Worm (Caenorhabditis elegans) whole organism, midembryonic: ENCODE results near the gene prdx-2.

Experiments
- cog-1 ChIP-seq: sonication (generic microtip); optimal IDR thresholded peaks from 2 replicates; lab custom pipeline; 2016; ENCODE audit warnings: missing genetic modification characterization, missing compliant biosample characterization
- flt-1 ChIP-seq: fragments of 200-800 bp; sonication (Bioruptor generic); IDR thresholded peaks from 2 replicates; pipeline ENCODE4 v1.3.6; 2022; ENCODE audit warnings: missing genetic modification characterization, missing compliant biosample characterization
- klf-2 ChIP-seq: fragments of 200-800 bp; sonication (Bioruptor generic); conservative IDR thresholded peaks from 2 replicates; pipeline ENCODE4 v1.3.6; 2022; ENCODE audit warnings: missing genetic modification reagents, missing genetic modification characterization, missing compliant biosample characterization
- med-1 ChIP-seq: sonication (generic microtip); optimal IDR thresholded peaks from 2 replicates; lab custom pipeline; 2017; ENCODE audit warnings: missing genetic modification characterization, mild to moderate bottlenecking, missing compliant biosample characterization, antibody characterized with exemption, missing genetic modification reagents; ENCODE audit not compliant: insufficient read depth
- ref-1 ChIP-seq: fragments of 200-800 bp; sonication (Bioruptor generic); conservative IDR thresholded peaks from 2 replicates; pipeline ENCODE4 v1.3.6; 2022; ENCODE audit warnings: missing genetic modification reagents, missing genetic modification characterization, missing compliant biosample characterization
- tab-1 ChIP-seq: fragments of 200-800 bp; sonication (Bioruptor generic); IDR thresholded peaks from 2 replicates; pipeline ENCODE4 v1.3.6; 2022; ENCODE audit warnings: missing genetic modification characterization, missing compliant biosample characterization
- ztf-23 ChIP-seq: fragments of 200-800 bp; sonication (Bioruptor generic); IDR thresholded peaks from 2 replicates; pipeline ENCODE4 v1.3.6; 2022; ENCODE audit warnings: missing genetic modification reagents, missing genetic modification characterization, missing compliant biosample characterization
- ztf-29 ChIP-seq: fragments of 200-800 bp; sonication (Bioruptor generic); IDR thresholded peaks from 2 replicates; pipeline ENCODE4 v1.3.6; 2022; ENCODE audit warnings: missing genetic modification reagents, missing genetic modification characterization, missing compliant biosample characterization

DNA sequence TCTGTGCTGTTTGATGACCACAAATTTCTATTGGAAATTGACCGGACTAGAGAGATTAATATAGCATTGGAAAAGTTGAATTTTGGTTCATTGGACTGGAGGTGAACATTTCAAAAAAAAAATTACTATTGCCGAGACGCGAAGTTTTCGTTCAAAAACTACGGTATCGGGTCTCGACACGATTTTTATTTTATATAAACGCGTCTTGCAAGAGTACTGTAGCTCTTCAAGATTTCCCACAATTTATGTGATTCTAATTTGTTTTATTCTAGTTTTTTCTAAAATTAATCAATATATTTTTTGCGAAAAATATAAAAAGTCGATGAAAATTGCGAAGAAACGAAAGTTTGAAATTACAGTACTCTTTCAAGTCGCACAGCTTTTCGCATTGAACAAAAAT is 7.4 kb upstream of the prdx-2 start, which contains the start of gene F09E5.12:
- no peak for TF ChIP-seq tab-1
- TF ChIP-seq ztf-23 (GFP tag; lab: Robert Waterston, UW): no peak
- TF ChIP-seq med-1 (GFP tag; lab: Kevin White, UChicago): no peak
- no peak for TF ChIP-seq flt-1 (GFP tag; lab: Robert Waterston, UW)
- TF ChIP-seq cog-1 (tag; lab: Kevin White, UChicago): no peak
- no peak for TF ChIP-seq klf-2 (GFP tag; lab: Robert Waterston, UW)
- TF ChIP-seq ref-1 (GFP tag; lab: Robert Waterston, UW): no peak
- TF ChIP-seq ztf-29 (GFP tag; lab: Robert Waterston, UW): no peak
